Worm (Caenorhabditis elegans) whole organism, late embryonic: ENCODE measurements around the gene mnp-1.
A peak's percentile ranks its signal among the peaks of the same experiment; 100 is the strongest.

Experiments used
- C08G9.2 ChIP-seq: sonication (generic microtip); optimal IDR thresholded peaks from 2 replicates; lab custom pipeline; 2016; ENCODE audit warnings: mild to moderate bottlenecking, missing genetic modification characterization, moderate library complexity, missing compliant biosample characterization
- K02D7.2 ChIP-seq: sonication (generic microtip); optimal IDR thresholded peaks from 2 replicates; lab custom pipeline; 2017; ENCODE audit warnings: mild to moderate bottlenecking, missing genetic modification characterization, missing compliant biosample characterization
- ahr-1 ChIP-seq: sonication (generic microtip); optimal IDR thresholded peaks from 2 replicates; lab custom pipeline; 2016; ENCODE audit warnings: missing genetic modification characterization, missing compliant biosample characterization
- ama-1 ChIP-seq: fragments of 150-350 bp; optimal IDR thresholded peaks from 2 replicates; lab custom pipeline; 2014
- ceh-14 ChIP-seq: sonication (generic microtip); optimal IDR thresholded peaks from 2 replicates; lab custom pipeline; 2016; ENCODE audit warnings: missing genotype, missing genetic modification characterization, missing compliant biosample characterization
- ceh-18 ChIP-seq: sonication (generic microtip); optimal IDR thresholded peaks from 2 replicates; lab custom pipeline; 2016; ENCODE audit warnings: missing genetic modification characterization, missing compliant biosample characterization
- ceh-2 ChIP-seq: sonication (generic microtip); optimal IDR thresholded peaks from 2 replicates; lab custom pipeline; 2016; ENCODE audit warnings: missing genotype, missing genetic modification characterization, missing compliant biosample characterization
- ceh-31 ChIP-seq: sonication (generic microtip); optimal IDR thresholded peaks from 2 replicates; lab custom pipeline; 2016; ENCODE audit warnings: missing genetic modification characterization, missing compliant biosample characterization
- ceh-34 ChIP-seq: sonication (generic microtip); optimal IDR thresholded peaks from 2 replicates; lab custom pipeline; 2016; ENCODE audit warnings: mild to moderate bottlenecking, missing genetic modification characterization, missing compliant biosample characterization
- ceh-45 ChIP-seq: fragments of 200-800 bp; sonication (Bioruptor generic); IDR thresholded peaks from 2 replicates; pipeline ENCODE4 v1.3.6; 2022; ENCODE audit warnings: missing genetic modification reagents, missing genetic modification characterization, missing compliant biosample characterization
- ceh-6 ChIP-seq: fragments of 200-800 bp; sonication (Bioruptor generic); optimal IDR thresholded peaks from 2 replicates; lab custom pipeline; 2018; ENCODE audit warnings: mild to moderate bottlenecking, missing genetic modification characterization, missing compliant biosample characterization
- ceh-9 ChIP-seq: sonication (generic microtip); optimal IDR thresholded peaks from 2 replicates; lab custom pipeline; 2016; ENCODE audit warnings: mild to moderate bottlenecking, missing genetic modification characterization, inconsistent platforms, missing compliant biosample characterization
- che-1 ChIP-seq: sonication (generic microtip); optimal IDR thresholded peaks from 2 replicates; lab custom pipeline; 2016; ENCODE audit warnings: mild to moderate bottlenecking, missing genetic modification characterization, missing compliant biosample characterization
- dve-1 ChIP-seq: sonication (generic microtip); optimal IDR thresholded peaks from 2 replicates; lab custom pipeline; 2017; ENCODE audit warnings: antibody characterized with exemption, mild to moderate bottlenecking, missing genetic modification characterization, missing compliant biosample characterization
- ets-4 ChIP-seq: sonication (generic microtip); optimal IDR thresholded peaks from 2 replicates; lab custom pipeline; 2016; ENCODE audit warnings: missing genetic modification characterization, missing compliant biosample characterization
- fax-1 ChIP-seq: sonication (generic microtip); optimal IDR thresholded peaks from 2 replicates; lab custom pipeline; 2016; ENCODE audit warnings: missing genotype, missing genetic modification characterization, missing compliant biosample characterization
- fkh-6 ChIP-seq: sonication (generic microtip); optimal IDR thresholded peaks from 2 replicates; lab custom pipeline; 2016; ENCODE audit warnings: missing genetic modification characterization, missing compliant biosample characterization
- gmeb-2 ChIP-seq: sonication (generic microtip); optimal IDR thresholded peaks from 2 replicates; lab custom pipeline; 2016; ENCODE audit warnings: missing genetic modification characterization, inconsistent platforms, missing compliant biosample characterization
- hlh-13 ChIP-seq: fragments of 200-800 bp; sonication (Bioruptor generic); optimal IDR thresholded peaks from 2 replicates; lab custom pipeline; 2018; ENCODE audit warnings: mild to moderate bottlenecking, missing genetic modification characterization, missing compliant biosample characterization
- hlh-30 ChIP-seq: sonication (generic microtip); optimal IDR thresholded peaks from 2 replicates; lab custom pipeline; 2017; ENCODE audit warnings: antibody characterized with exemption, missing genetic modification characterization, missing compliant biosample characterization; ENCODE audit not compliant: insufficient read depth
- hlh-6 ChIP-seq: sonication (generic microtip); optimal IDR thresholded peaks from 2 replicates; lab custom pipeline; 2016; ENCODE audit warnings: missing genotype, missing genetic modification characterization, missing compliant biosample characterization
- lim-6 ChIP-seq: sonication (generic microtip); optimal IDR thresholded peaks from 2 replicates; lab custom pipeline; 2016; ENCODE audit warnings: missing genetic modification characterization, missing compliant biosample characterization
- lin-11 ChIP-seq: fragments of 200-800 bp; sonication (Bioruptor generic); optimal IDR thresholded peaks from 2 replicates; lab custom pipeline; 2018; ENCODE audit warnings: mild to moderate bottlenecking, missing genetic modification characterization, missing compliant biosample characterization
- madf-2 ChIP-seq: sonication (generic microtip); optimal IDR thresholded peaks from 2 replicates; lab custom pipeline; 2017; ENCODE audit warnings: missing genetic modification characterization, missing compliant biosample characterization
- mec-3 ChIP-seq: sonication (generic microtip); optimal IDR thresholded peaks from 2 replicates; lab custom pipeline; 2016; ENCODE audit warnings: borderline replicate concordance, missing genetic modification characterization, missing compliant biosample characterization
- nfya-1 ChIP-seq: sonication (generic microtip); optimal IDR thresholded peaks from 2 replicates; lab custom pipeline; 2017; ENCODE audit warnings: missing genetic modification characterization, mild to moderate bottlenecking, missing compliant biosample characterization, antibody characterized with exemption, moderate library complexity
- nhr-232 ChIP-seq: sonication (generic microtip); optimal IDR thresholded peaks from 2 replicates; lab custom pipeline; 2016; ENCODE audit warnings: missing genetic modification characterization, missing compliant biosample characterization
- npax-4 ChIP-seq: sonication (generic microtip); optimal IDR thresholded peaks from 2 replicates; lab custom pipeline; 2016; ENCODE audit warnings: missing genetic modification characterization, missing compliant biosample characterization
- pat-9 ChIP-seq: fragments of 200-800 bp; sonication (Bioruptor generic); optimal IDR thresholded peaks from 2 replicates; lab custom pipeline; 2018; ENCODE audit warnings: mild to moderate bottlenecking, missing genetic modification characterization, moderate library complexity, missing compliant biosample characterization
- pqm-1 ChIP-seq: sonication (generic microtip); optimal IDR thresholded peaks from 2 replicates; lab custom pipeline; 2016; ENCODE audit warnings: missing genetic modification characterization, missing compliant biosample characterization
- ref-2 ChIP-seq: sonication (generic microtip); optimal IDR thresholded peaks from 2 replicates; lab custom pipeline; 2016; ENCODE audit warnings: missing genetic modification characterization, missing compliant biosample characterization
- rnt-1 ChIP-seq: sonication (generic microtip); optimal IDR thresholded peaks from 2 replicates; lab custom pipeline; 2016; ENCODE audit warnings: missing genetic modification characterization, missing compliant biosample characterization
- sdc-2 ChIP-seq: sonication (generic microtip); optimal IDR thresholded peaks from 2 replicates; lab custom pipeline; 2016; ENCODE audit warnings: missing genotype, missing genetic modification characterization, missing compliant biosample characterization
- sox-2 ChIP-seq: fragments of 200-800 bp; sonication (Bioruptor generic); IDR thresholded peaks from 2 replicates; pipeline ENCODE4 v1.3.6; 2022; ENCODE audit warnings: missing genetic modification reagents, missing genetic modification characterization, missing compliant biosample characterization
- sox-4 ChIP-seq: sonication (generic microtip); optimal IDR thresholded peaks from 2 replicates; lab custom pipeline; 2017; ENCODE audit warnings: mild to moderate bottlenecking, missing genetic modification characterization, inconsistent platforms, missing compliant biosample characterization
- tbx-2 ChIP-seq: sonication (generic microtip); optimal IDR thresholded peaks from 2 replicates; lab custom pipeline; 2016; ENCODE audit warnings: missing genetic modification characterization, missing compliant biosample characterization
- ttx-3 ChIP-seq: sonication (generic microtip); optimal IDR thresholded peaks from 2 replicates; lab custom pipeline; 2016; ENCODE audit warnings: missing genetic modification reagents, missing genetic modification characterization, missing compliant biosample characterization
- unc-55 ChIP-seq: sonication (generic microtip); optimal IDR thresholded peaks from 2 replicates; lab custom pipeline; 2017; ENCODE audit warnings: missing biosample characterization, missing genetic modification reagents, missing genetic modification characterization
- zip-5 ChIP-seq: sonication (generic microtip); optimal IDR thresholded peaks from 2 replicates; lab custom pipeline; 2016; ENCODE audit warnings: missing genetic modification characterization, missing compliant biosample characterization
- ztf-16 ChIP-seq: sonication (generic microtip); optimal IDR thresholded peaks from 2 replicates; lab custom pipeline; 2017; ENCODE audit warnings: missing genetic modification characterization, missing compliant biosample characterization

The mnp-1 gene

DNA sequence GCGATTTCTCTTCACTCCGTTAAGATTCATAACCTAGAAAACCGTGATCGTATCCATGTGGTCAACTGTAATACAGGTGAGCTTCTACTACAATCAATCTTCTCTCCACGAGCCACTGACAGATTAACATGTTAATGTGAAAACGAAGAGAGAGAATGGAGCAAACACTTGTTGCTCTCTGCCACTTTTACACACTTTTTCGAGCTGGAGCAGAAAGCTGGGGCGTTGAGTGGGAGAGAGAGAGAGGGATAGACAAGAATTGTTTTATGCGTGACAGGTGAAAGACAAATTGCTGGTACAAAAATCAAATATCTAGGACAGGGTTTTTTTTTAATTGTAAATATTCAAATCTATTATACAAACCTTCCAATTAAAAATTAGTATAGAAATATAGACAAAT, 2.0 kb downstream of the mnp-1 start:
- peak; percentile 22 for TF ChIP-seq nfya-1 (tag; lab: Kevin White, UChicago)
- peak; percentile 14 for TF ChIP-seq ceh-18 (tag; lab: Kevin White, UChicago)
- TF ChIP-seq unc-55, result peak; percentile 93
- TF ChIP-seq ceh-31 (tag; lab: Kevin White, UChicago), result no peak
- peak; percentile 32 for TF ChIP-seq rnt-1 (tag; lab: Kevin White, UChicago)
- TF ChIP-seq pat-9, result peak; percentile 30
- TF ChIP-seq ahr-1 (tag; lab: Kevin White, UChicago), result no peak

DNA sequence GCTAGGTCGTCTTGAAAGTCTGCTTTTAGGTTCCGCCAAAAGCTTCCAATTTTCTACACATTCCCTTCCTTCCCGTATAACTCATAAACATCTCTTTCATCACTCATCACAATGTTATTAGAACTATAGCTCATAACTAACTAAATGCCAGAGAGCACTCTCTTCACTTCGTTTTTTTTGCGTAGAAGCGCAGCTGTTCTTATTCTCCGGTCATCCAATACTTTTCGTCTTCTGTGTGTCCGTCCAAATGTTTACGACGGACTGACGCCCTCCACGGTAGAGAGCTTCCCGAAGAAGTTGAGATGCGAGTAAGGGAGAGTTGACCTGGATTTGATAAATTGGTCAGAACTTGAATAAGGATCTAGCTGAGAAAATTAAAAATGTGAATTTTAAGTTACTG, 2.8 kb downstream of the mnp-1 start:
- TF ChIP-seq ceh-9 (tag; lab: Kevin White, UChicago) (no peak), pat-9 (no peak), madf-2 (tag; lab: Kevin White, UChicago) (no peak), K02D7.2 (tag; lab: Kevin White, UChicago) (no peak), lim-6 (no peak), mec-3 (tag; lab: Kevin White, UChicago) (no peak), gmeb-2 (no peak)

DNA sequence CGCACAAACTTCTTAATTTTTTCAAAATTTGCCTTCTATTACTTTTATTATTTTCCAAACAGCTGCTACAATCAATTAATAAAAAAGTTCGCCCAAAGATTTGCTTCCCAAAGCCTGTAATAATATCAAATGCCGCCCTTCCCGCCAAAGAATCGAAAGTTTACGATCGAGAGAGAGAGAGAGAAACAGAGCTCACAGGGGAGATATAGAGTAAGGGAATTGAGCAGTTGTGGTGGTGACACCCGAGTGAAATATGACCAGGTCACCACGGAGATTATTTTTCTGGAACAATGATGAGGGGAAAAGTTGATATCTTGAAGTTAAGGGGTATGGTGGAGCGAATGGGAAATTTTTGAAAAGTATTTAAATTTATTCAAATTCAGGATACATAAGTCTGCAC, 3.5 kb downstream of the mnp-1 start:
- TF ChIP-seq unc-55, result peak; percentile 33
- no peak for TF ChIP-seq ets-4 (tag; lab: Kevin White, UChicago)

DNA sequence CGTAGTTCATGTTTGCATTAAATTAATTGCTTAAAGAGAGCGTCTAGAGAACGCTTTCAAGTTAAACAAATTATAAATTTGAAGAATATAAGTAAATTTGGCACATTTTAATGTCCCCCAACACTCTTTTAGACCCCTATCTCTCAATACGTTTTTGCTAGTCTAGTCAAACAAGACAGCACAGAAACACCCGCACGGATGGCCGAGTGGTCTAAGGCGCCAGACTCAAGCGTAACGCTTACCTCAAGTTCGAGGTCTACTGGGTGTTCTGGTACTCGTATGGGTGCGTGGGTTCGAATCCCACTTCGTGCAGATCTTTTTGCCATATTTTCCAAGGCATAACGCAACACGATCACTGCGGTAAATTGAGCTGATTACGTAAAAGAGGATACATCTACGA, 5.9 kb downstream of the mnp-1 start:
- no peak for TF ChIP-seq lin-11 (tag; lab: Kevin White, UChicago)
- TF ChIP-seq ref-2 (tag; lab: Kevin White, UChicago), result peak; percentile 29

DNA sequence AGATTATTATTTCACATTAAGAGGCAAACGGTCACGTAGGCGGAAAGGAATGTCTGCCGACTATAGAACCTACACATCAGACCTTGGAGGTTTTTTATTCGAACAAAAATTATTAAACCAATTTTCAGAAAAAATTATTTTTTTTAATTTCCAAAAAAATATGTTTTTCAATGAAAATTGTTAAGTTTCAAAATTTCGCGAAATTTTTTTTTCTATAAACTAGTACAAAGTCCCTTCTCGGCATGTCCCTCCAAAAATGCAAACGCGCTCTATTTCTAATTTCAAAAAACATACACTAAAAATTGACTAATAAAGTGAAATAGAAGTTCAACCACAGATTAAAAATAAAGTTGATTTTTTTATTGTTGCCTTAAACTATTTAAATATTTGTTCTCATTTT, 8.6 kb downstream of the mnp-1 start, which contains the start of gene ckb-1:
Gene ckb-1 (plus strand): TSS at position 301 of the 400 bp plus-strand sequence.
- TF ChIP-seq che-1 (no peak), ets-4 (tag; lab: Kevin White, UChicago) (no peak)
- TF ChIP-seq, all 69 proteins: peak for 0

DNA sequence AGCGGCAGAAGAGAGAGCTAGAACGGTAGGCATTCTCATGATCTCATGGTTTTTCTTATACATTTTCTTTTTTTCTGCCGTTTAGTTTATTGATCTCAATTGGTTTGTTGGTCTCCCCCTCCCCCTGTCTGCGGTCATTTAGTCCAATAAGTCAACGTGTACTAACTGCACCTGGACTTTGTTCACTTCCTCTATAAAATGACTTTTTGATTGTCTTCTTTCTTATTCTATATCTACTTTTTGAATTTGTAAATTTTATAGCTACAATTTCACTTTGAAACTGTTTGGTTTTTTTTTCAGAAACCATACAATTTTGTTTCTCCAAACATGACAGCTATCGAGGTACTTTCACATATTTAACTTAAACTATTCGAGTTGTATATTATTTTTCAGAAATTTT, 11.3 kb downstream of the mnp-1 start, which contains the start of gene ckb-2:
Gene ckb-2 (plus strand): TSS at position 301 of the 400 bp plus-strand sequence.
- no peak for TF ChIP-seq rnt-1 (tag; lab: Kevin White, UChicago)
- TF ChIP-seq npax-4 (tag; lab: Kevin White, UChicago), result no peak
- no peak for TF ChIP-seq ceh-6 (GFP tag; lab: Kevin White, UChicago)
- no peak for TF ChIP-seq fax-1 (tag; lab: Kevin White, UChicago)
- TF ChIP-seq dve-1 (tag; lab: Kevin White, UChicago), result no peak
- no peak for TF ChIP-seq ama-1 (lab: Kevin White, UChicago)
- TF ChIP-seq hlh-30 (tag; lab: Kevin White, UChicago), result no peak
- TF ChIP-seq ceh-2, result no peak
- no peak for TF ChIP-seq pqm-1
- TF ChIP-seq mec-3 (tag; lab: Kevin White, UChicago), result no peak

DNA sequence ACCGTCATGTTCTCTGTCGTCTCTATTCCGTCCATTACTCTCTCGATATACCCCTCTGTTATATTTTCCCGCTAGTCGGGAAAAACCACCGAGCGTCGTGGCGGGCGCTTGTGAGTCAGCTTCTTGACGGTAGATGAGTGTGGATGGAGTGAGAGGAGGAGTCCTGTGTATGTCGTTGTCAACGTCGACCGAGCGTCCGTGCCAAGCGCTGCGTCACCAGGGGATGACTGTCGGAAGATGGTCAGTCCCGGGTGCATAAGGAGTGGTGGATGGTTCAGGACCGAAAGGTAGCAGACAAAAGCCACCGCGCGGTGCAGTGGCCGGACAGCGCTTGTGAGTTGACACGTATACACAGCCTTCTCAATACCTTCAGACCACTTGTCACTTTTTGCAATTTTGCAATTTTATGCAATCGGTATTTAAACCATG, 13.0 kb downstream of the mnp-1 start:
- TF ChIP-seq ttx-3, result peak; percentile 61
- TF ChIP-seq ceh-34 (tag; lab: Kevin White, UChicago), result peak; percentile 59
- peak; percentile 57 for TF ChIP-seq ref-2 (tag; lab: Kevin White, UChicago)
- peak; percentile 51 for TF ChIP-seq hlh-13 (GFP tag; lab: Kevin White, UChicago)
- TF ChIP-seq ztf-16 (tag; lab: Kevin White, UChicago), result peak; percentile 50
- peak; percentile 58 for TF ChIP-seq ceh-6 (GFP tag; lab: Kevin White, UChicago)
- TF ChIP-seq fkh-6 (tag; lab: Kevin White, UChicago), result peak; percentile 33
- peak; percentile 10 for TF ChIP-seq C08G9.2 (tag; lab: Kevin White, UChicago)
- peak; percentile 18 for TF ChIP-seq dve-1 (tag; lab: Kevin White, UChicago)
- TF ChIP-seq hlh-6 (tag; lab: Kevin White, UChicago), result peak; percentile 74
- peak; percentile 48 for TF ChIP-seq lin-11 (tag; lab: Kevin White, UChicago)
- peak; percentile 69; the same call in 1 of the 2 replicates for TF ChIP-seq ceh-45 (GFP tag; lab: Robert Waterston, UW)
- TF ChIP-seq ceh-31 (tag; lab: Kevin White, UChicago), result peak; percentile 29
- TF ChIP-seq rnt-1 (tag; lab: Kevin White, UChicago), result peak; percentile 48
- TF ChIP-seq ceh-18 (tag; lab: Kevin White, UChicago), result peak; percentile 69
- peak; percentile 45 for TF ChIP-seq nhr-232
- peak; percentile 49; the same call in 1 of the 2 replicates for TF ChIP-seq sox-2 (GFP tag; lab: Robert Waterston, UW)
- peak; percentile 30 for TF ChIP-seq sox-4 (tag; lab: Kevin White, UChicago)
- TF ChIP-seq fax-1 (tag; lab: Kevin White, UChicago), result peak; percentile 20
- peak; percentile 61 for TF ChIP-seq tbx-2 (tag; lab: Kevin White, UChicago)
- TF ChIP-seq ceh-14 (tag; lab: Kevin White, UChicago), result peak; percentile 57
- TF ChIP-seq sdc-2 (tag; lab: Kevin White, UChicago), result peak; percentile 56
- TF ChIP-seq K02D7.2 (tag; lab: Kevin White, UChicago), result peak; percentile 44
- TF ChIP-seq zip-5 (tag; lab: Kevin White, UChicago), result peak; percentile 19
